Worm (Caenorhabditis elegans) whole organism, L1 larva: ENCODE data around the gene K12H4.2.

ENCODE experiments used
- Y116A8C.19 ChIP-seq: sonication (generic microtip); optimal IDR thresholded peaks from 2 replicates; lab custom pipeline; 2016; ENCODE audit warnings: missing compliant biosample characterization, missing genetic modification characterization, borderline replicate concordance
- aha-1 ChIP-seq: fragments of 150-350 bp; optimal IDR thresholded peaks from 2 replicates; lab custom pipeline; 2014; ENCODE audit warnings: missing biosample characterization, missing genetic modification characterization
- aly-2 ChIP-seq: fragments of 150-350 bp; optimal IDR thresholded peaks from 2 replicates; lab custom pipeline; 2014; ENCODE audit warnings: missing biosample characterization, missing genetic modification characterization
- blmp-1 ChIP-seq: fragments of 150-350 bp; optimal IDR thresholded peaks from 2 replicates; lab custom pipeline; 2014; ENCODE audit warnings: missing biosample characterization, missing genetic modification characterization
- ceh-88 ChIP-seq: fragments of 200-800 bp; sonication (Bioruptor generic); IDR thresholded peaks from 2 replicates; pipeline ENCODE4 v1.3.6; 2022; ENCODE audit warnings: missing genetic modification characterization, missing compliant biosample characterization
- ces-1 ChIP-seq: fragments of 150-350 bp; optimal IDR thresholded peaks from 2 replicates; lab custom pipeline; 2014; ENCODE audit warnings: missing biosample characterization, missing genetic modification reagents, missing genetic modification characterization
- efl-3 ChIP-seq: fragments of 200-800 bp; sonication (Bioruptor generic); optimal IDR thresholded peaks from 2 replicates; lab custom pipeline; 2018; ENCODE audit warnings: mild to moderate bottlenecking, missing genetic modification characterization, missing compliant biosample characterization
- egl-13 ChIP-seq: sonication (generic microtip); optimal IDR thresholded peaks from 2 replicates; lab custom pipeline; 2016; ENCODE audit warnings: missing genotype, missing genetic modification reagents, missing genetic modification characterization, missing compliant biosample characterization
- ets-5 ChIP-seq: fragments of 200-800 bp; sonication (Bioruptor generic); IDR thresholded peaks from 2 replicates; pipeline ENCODE4 v1.3.6; 2022; ENCODE audit warnings: missing genetic modification characterization, missing compliant biosample characterization
- fkh-10 ChIP-seq: sonication (generic microtip); optimal IDR thresholded peaks from 2 replicates; lab custom pipeline; 2017; ENCODE audit warnings: missing biosample characterization, missing genetic modification reagents, missing genetic modification characterization
- fkh-4 ChIP-seq: sonication (generic microtip); optimal IDR thresholded peaks from 2 replicates; lab custom pipeline; 2016; ENCODE audit warnings: missing compliant biosample characterization, missing genetic modification characterization, borderline replicate concordance
- fkh-8 ChIP-seq: sonication (generic microtip); optimal IDR thresholded peaks from 2 replicates; lab custom pipeline; 2016; ENCODE audit warnings: mild to moderate bottlenecking, missing genetic modification characterization, missing compliant biosample characterization
- grh-1 ChIP-seq: fragments of 200-800 bp; sonication (Bioruptor generic); IDR thresholded peaks from 2 replicates; pipeline ENCODE4 v1.3.6; 2022; ENCODE audit warnings: missing genetic modification reagents, missing genetic modification characterization, missing compliant biosample characterization
- hlh-17 ChIP-seq: fragments of 200-800 bp; sonication (Bioruptor generic); optimal IDR thresholded peaks from 2 replicates; lab custom pipeline; 2018; ENCODE audit warnings: missing genetic modification characterization, mild to moderate bottlenecking, missing compliant biosample characterization, moderate library complexity, borderline replicate concordance
- hlh-4 ChIP-seq: sonication (generic microtip); optimal IDR thresholded peaks from 2 replicates; lab custom pipeline; 2016; ENCODE audit warnings: mild to moderate bottlenecking, missing genetic modification characterization, missing compliant biosample characterization
- hpl-2 ChIP-seq: fragments of 150-350 bp; optimal IDR thresholded peaks from 2 replicates; lab custom pipeline; 2014; ENCODE audit warnings: missing biosample characterization, missing genetic modification reagents, missing genetic modification characterization
- isw-1 ChIP-seq: fragments of 200-800 bp; sonication (Bioruptor generic); IDR thresholded peaks from 2 replicates; pipeline ENCODE4 v1.3.6; 2022; ENCODE audit warnings: missing genetic modification characterization, missing compliant biosample characterization
- lin-13 ChIP-seq: fragments of 150-350 bp; optimal IDR thresholded peaks from 2 replicates; lab custom pipeline; 2014; ENCODE audit warnings: missing biosample characterization, missing genetic modification reagents, missing genetic modification characterization
- lin-14 ChIP-seq: fragments of 200-800 bp; sonication (Bioruptor generic); optimal IDR thresholded peaks from 2 replicates; lab custom pipeline; 2018; ENCODE audit warnings: mild to moderate bottlenecking, missing genetic modification characterization, moderate library complexity, missing compliant biosample characterization
- lin-15B ChIP-seq: fragments of 150-350 bp; sonication (generic microtip); optimal IDR thresholded peaks from 3 replicates; lab custom pipeline; 2014; ENCODE audit warnings: missing biosample characterization, missing genetic modification characterization
- lin-39 ChIP-seq: fragments of 150-350 bp; optimal IDR thresholded peaks from 2 replicates; lab custom pipeline; 2014; ENCODE audit warnings: missing biosample characterization, missing genetic modification reagents, missing genetic modification characterization
- lsy-2 ChIP-seq, 2 experiments: fragments of 150-350 bp; optimal IDR thresholded peaks; 2 replicates each; lab custom pipeline; 2014; ENCODE audit warnings: missing biosample characterization in 2 of 2, missing genetic modification characterization in 2 of 2
- mab-9 ChIP-seq: fragments of 200-800 bp; sonication (Bioruptor generic); IDR thresholded peaks from 2 replicates; pipeline ENCODE4 v1.3.6; 2022; ENCODE audit warnings: missing genetic modification reagents, missing genetic modification characterization, missing compliant biosample characterization
- mef-2 ChIP-seq: fragments of 150-350 bp; optimal IDR thresholded peaks from 2 replicates; lab custom pipeline; 2014; ENCODE audit warnings: missing biosample characterization, missing genetic modification characterization
- mep-1 ChIP-seq: fragments of 150-350 bp; optimal IDR thresholded peaks from 2 replicates; lab custom pipeline; 2014; ENCODE audit warnings: missing biosample characterization, missing genetic modification characterization
- nhr-11 ChIP-seq: fragments of 150-350 bp; optimal IDR thresholded peaks from 2 replicates; lab custom pipeline; 2014; ENCODE audit warnings: missing biosample characterization, missing genetic modification characterization
- nhr-12 ChIP-seq: sonication (generic microtip); optimal IDR thresholded peaks from 2 replicates; lab custom pipeline; 2017; ENCODE audit warnings: missing biosample characterization, missing genetic modification characterization
- nhr-71 ChIP-seq: sonication (generic microtip); optimal IDR thresholded peaks from 2 replicates; lab custom pipeline; 2016; ENCODE audit warnings: mild to moderate bottlenecking, missing genetic modification characterization, moderate library complexity, missing compliant biosample characterization
- nhr-76 ChIP-seq: sonication (generic microtip); optimal IDR thresholded peaks from 2 replicates; lab custom pipeline; 2017; ENCODE audit warnings: missing biosample characterization, missing genetic modification characterization
- nhr-84 ChIP-seq: sonication (generic microtip); optimal IDR thresholded peaks from 2 replicates; lab custom pipeline; 2017; ENCODE audit warnings: missing biosample characterization, missing genetic modification characterization
- nhr-85 ChIP-seq: sonication (generic microtip); peaks from one replicate; lab custom pipeline; 2016; ENCODE audit warnings: missing genetic modification characterization, inconsistent platforms, missing compliant biosample characterization
- nhr-90 ChIP-seq: sonication (generic microtip); optimal IDR thresholded peaks from 2 replicates; lab custom pipeline; 2016; ENCODE audit warnings: mild to moderate bottlenecking, missing genetic modification characterization, missing compliant biosample characterization; ENCODE audit not compliant: poor library complexity
- pag-3 ChIP-seq: sonication (generic microtip); optimal IDR thresholded peaks from 2 replicates; lab custom pipeline; 2017; ENCODE audit warnings: missing genetic modification characterization, mild to moderate bottlenecking, missing compliant biosample characterization, antibody characterized with exemption, borderline replicate concordance; ENCODE audit not compliant: insufficient read depth
- rnt-1 ChIP-seq: sonication (generic microtip); optimal IDR thresholded peaks from 2 replicates; lab custom pipeline; 2016; ENCODE audit warnings: mild to moderate bottlenecking, missing genetic modification characterization, moderate library complexity, missing compliant biosample characterization
- skn-1 ChIP-seq: fragments of 150-350 bp; optimal IDR thresholded peaks from 2 replicates; lab custom pipeline; 2014; ENCODE audit warnings: missing biosample characterization, missing genetic modification characterization
- snu-23 ChIP-seq: sonication (generic microtip); optimal IDR thresholded peaks from 2 replicates; lab custom pipeline; 2016; ENCODE audit warnings: missing genetic modification characterization, missing compliant biosample characterization
- sptf-1 ChIP-seq: fragments of 150-350 bp; optimal IDR thresholded peaks from 2 replicates; lab custom pipeline; 2014; ENCODE audit warnings: missing biosample characterization, missing genetic modification characterization
- sup-37 ChIP-seq: fragments of 200-800 bp; sonication (Bioruptor generic); optimal IDR thresholded peaks from 2 replicates; lab custom pipeline; 2018; ENCODE audit warnings: mild to moderate bottlenecking, missing genetic modification characterization, missing compliant biosample characterization
- swsn-7 ChIP-seq: sonication (generic microtip); optimal IDR thresholded peaks from 2 replicates; lab custom pipeline; 2016; ENCODE audit warnings: missing genetic modification characterization, missing compliant biosample characterization
- unc-30 ChIP-seq: sonication (generic microtip); optimal IDR thresholded peaks from 2 replicates; lab custom pipeline; 2017; ENCODE audit warnings: missing biosample characterization, missing genetic modification characterization
- unc-62 ChIP-seq: fragments of 150-350 bp; optimal IDR thresholded peaks from 2 replicates; lab custom pipeline; 2014; ENCODE audit warnings: missing biosample characterization, missing genetic modification reagents, missing genetic modification characterization
- zag-1 ChIP-seq: fragments of 150-350 bp; optimal IDR thresholded peaks from 2 replicates; lab custom pipeline; 2014; ENCODE audit warnings: missing biosample characterization, missing genetic modification characterization
- zip-4 ChIP-seq: fragments of 200-800 bp; sonication (Bioruptor generic); optimal IDR thresholded peaks from 2 replicates; lab custom pipeline; 2018; ENCODE audit warnings: mild to moderate bottlenecking, missing genetic modification characterization, moderate library complexity, missing compliant biosample characterization
- ztf-11 ChIP-seq, 2 experiments: sonication (generic microtip); optimal IDR thresholded peaks; 2 replicates each; lab custom pipeline; 2016 to 2017; ENCODE audit warnings: missing genetic modification characterization in 2 of 2, missing biosample characterization in 1 of 2, missing compliant biosample characterization in 1 of 2

K12H4.2 gene

ce11 chrIII:8013582-8013981, 33.9 kb upstream of the K12H4.2 start:
- TF ChIP-seq hpl-2 (GFP tag; lab: Kevin White, UChicago) (no peak), isw-1 (GFP tag; lab: Robert Waterston, UW) (no peak), hlh-17 (GFP tag; lab: Kevin White, UChicago) (no peak), ets-5 (no peak), aly-2 (tag; lab: Kevin White, UChicago) (no peak), nhr-90 (tag; lab: Kevin White, UChicago) (no peak), nhr-84 (tag; lab: Kevin White, UChicago) (no peak), egl-13 (tag; lab: Kevin White, UChicago) (no peak), aha-1 (no peak), lin-15B (tag; lab: Kevin White, UChicago) (no peak), unc-62 (GFP tag; lab: Kevin White, UChicago) (no peak), lin-14 (no peak), zag-1 (tag; lab: Kevin White, UChicago) (no peak), nhr-71 (tag; lab: Kevin White, UChicago) (no peak)

- TF ChIP-seq nhr-84 (tag; lab: Kevin White, UChicago) (no peak), ztf-11 (tag; optimal IDR thresholded peaks at IDR 0.05; lab: Kevin White, UChicago) (no peak), nhr-76 (no peak), hlh-4 (tag; lab: Kevin White, UChicago) (no peak), mep-1 (tag; lab: Kevin White, UChicago) (no peak), lsy-2 (tag; optimal IDR thresholded peaks at IDR 0.05; lab: Kevin White, UChicago) (no peak), mab-9 (GFP tag; lab: Robert Waterston, UW) (no peak), snu-23 (GFP tag; lab: Kevin White, UChicago) (no peak), nhr-12 (tag; lab: Kevin White, UChicago) (no peak), Y116A8C.19 (tag; lab: Kevin White, UChicago) (no peak), fkh-10 (GFP tag; lab: Kevin White, UChicago) (no peak), mef-2 (tag; lab: Kevin White, UChicago) (no peak), lin-13 (no peak), lin-14 (no peak), nhr-85 (tag; lab: Kevin White, UChicago) (no peak), zag-1 (tag; lab: Kevin White, UChicago) (no peak), hpl-2 (GFP tag; lab: Kevin White, UChicago) (no peak), sptf-1 (tag; lab: Kevin White, UChicago) (no peak), unc-62 (GFP tag; lab: Kevin White, UChicago) (no peak), blmp-1 (no peak)
These were observed 31.1 kb upstream of the K12H4.2 start, which contains the start of gene F44B9.5 for ce11 chrIII:8016438-8016837. Gene F44B9.5, minus strand, starts transcription at chrIII:8016538.

DNA sequence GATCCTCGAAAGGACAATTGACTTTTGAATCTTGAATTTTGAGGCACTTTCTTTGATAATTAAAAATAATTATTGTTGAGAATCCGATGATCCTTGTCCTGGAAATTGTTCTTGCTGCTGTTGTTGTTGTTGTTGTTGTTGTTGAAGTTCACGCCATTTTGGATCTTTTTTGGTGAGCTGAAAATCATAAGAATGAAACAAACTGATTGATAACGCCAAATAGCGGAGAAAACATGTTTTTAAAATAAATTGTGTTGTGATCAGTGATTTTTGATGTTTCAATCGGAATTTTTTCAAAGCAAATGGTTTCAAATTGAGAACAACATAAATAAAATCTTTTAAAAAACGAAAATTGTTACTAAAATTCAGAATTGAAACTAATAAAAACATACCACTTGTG, 30.5 kb upstream of the K12H4.2 start:
- TF ChIP-seq fkh-8 (tag; lab: Kevin White, UChicago) (no peak), fkh-4 (tag; lab: Kevin White, UChicago) (no peak), nhr-76 (no peak), skn-1 (tag; lab: Kevin White, UChicago) (no peak), nhr-84 (tag; lab: Kevin White, UChicago) (no peak), swsn-7 (tag; lab: Kevin White, UChicago) (no peak), pag-3 (tag; lab: Kevin White, UChicago) (no peak), snu-23 (GFP tag; lab: Kevin White, UChicago) (no peak), unc-62 (GFP tag; lab: Kevin White, UChicago) (no peak), aha-1 (no peak)

- peak; percentile 38 for TF ChIP-seq zip-4 (GFP tag; lab: Kevin White, UChicago)
- TF ChIP-seq nhr-85 (tag; lab: Kevin White, UChicago) = peak; percentile 92
- peak; percentile 78 for TF ChIP-seq grh-1 (GFP tag; lab: Robert Waterston, UW)
- TF ChIP-seq nhr-71 (tag; lab: Kevin White, UChicago) = peak; percentile 90
- no peak for TF ChIP-seq sup-37
- no peak for TF ChIP-seq mef-2 (tag; lab: Kevin White, UChicago)
- TF ChIP-seq pag-3 (tag; lab: Kevin White, UChicago) = no peak
- peak; percentile 89 for TF ChIP-seq rnt-1 (tag; lab: Kevin White, UChicago)
- TF ChIP-seq nhr-11 (tag; lab: Kevin White, UChicago) = no peak
- peak; percentile 36 for TF ChIP-seq lin-39
- TF ChIP-seq ceh-88 (GFP tag; lab: Robert Waterston, UW) = peak; percentile 19; the same call in 1 of the 2 replicates
- TF ChIP-seq skn-1 (tag; lab: Kevin White, UChicago) = peak; percentile 82
- TF ChIP-seq lsy-2 (tag; optimal IDR thresholded peaks at IDR 0.05; lab: Kevin White, UChicago) = peak; percentile 88 to 91
- no peak for TF ChIP-seq unc-30 (tag; lab: Kevin White, UChicago)
- no peak for TF ChIP-seq efl-3 (GFP tag; lab: Kevin White, UChicago)
- no peak for TF ChIP-seq ces-1 (GFP tag; lab: Kevin White, UChicago)
- TF ChIP-seq hlh-17 (GFP tag; lab: Kevin White, UChicago) = no peak
- TF ChIP-seq unc-62 (GFP tag; lab: Kevin White, UChicago) = peak; percentile 72
- peak; percentile 62 for TF ChIP-seq nhr-90 (tag; lab: Kevin White, UChicago)
- peak; percentile 91 for TF ChIP-seq snu-23 (GFP tag; lab: Kevin White, UChicago)
These were observed 26.6 kb upstream of the K12H4.2 start, which contains the start of gene lin-36 for ce11 chrIII:8020823-8021332. Gene lin-36, minus strand, starts transcription at chrIII:8020873.
